Fruit fly (Drosophila melanogaster) whole organism, embryonic: ENCODE measurements around the gene Rtca.

Source experiments
- Atf6 ChIP-seq: fragments of 200-800 bp; sonication (Bioruptor generic); IDR thresholded peaks from 2 replicates; pipeline ENCODE4 v1.3.6; 2022; ENCODE audit warnings: missing biosample characterization, missing genetic modification characterization
- CG10267 ChIP-seq: fragments of 200-800 bp; sonication (Bioruptor generic); optimal IDR thresholded peaks from 2 replicates; lab custom pipeline; 2018; ENCODE audit warnings: missing biosample characterization, mild to moderate bottlenecking, missing genetic modification characterization, moderate library complexity
- CG11456 ChIP-seq: fragments of 200-800 bp; sonication (Bioruptor generic); IDR thresholded peaks from 3 replicates; pipeline ENCODE4 v1.3.6; 2022; ENCODE audit warnings: missing biosample characterization, missing genetic modification characterization
- CG12769 ChIP-seq: fragments of 200-800 bp; sonication (Bioruptor generic); optimal IDR thresholded peaks from 2 replicates; lab custom pipeline; 2019; ENCODE audit warnings: missing biosample characterization, mild to moderate bottlenecking, missing genetic modification characterization, moderate library complexity
- CG13287 ChIP-seq: fragments of 200-800 bp; sonication (Bioruptor generic); IDR thresholded peaks from 2 replicates; pipeline ENCODE4 v1.3.6; 2022; ENCODE audit warnings: missing biosample characterization, missing genetic modification characterization; ENCODE audit not compliant: partially characterized antibody
- CG13296 ChIP-seq: fragments of 200-800 bp; sonication (Bioruptor generic); optimal IDR thresholded peaks from 3 replicates; lab custom pipeline; 2018; ENCODE audit warnings: missing biosample characterization, mild to moderate bottlenecking, missing genetic modification characterization
- CG15601 ChIP-seq: fragments of 200-800 bp; sonication (Bioruptor generic); optimal IDR thresholded peaks from 3 replicates; lab custom pipeline; 2019; ENCODE audit warnings: missing biosample characterization, mild to moderate bottlenecking, missing genetic modification characterization, moderate library complexity
- CG1603 ChIP-seq: fragments of 200-800 bp; sonication (Bioruptor generic); optimal IDR thresholded peaks from 2 replicates; lab custom pipeline; 2019; ENCODE audit warnings: missing biosample characterization, mild to moderate bottlenecking, missing genetic modification characterization, moderate library complexity
- CG18764 ChIP-seq: fragments of 200-800 bp; sonication (Bioruptor generic); optimal IDR thresholded peaks from 3 replicates; lab custom pipeline; 2016; ENCODE audit warnings: missing biosample characterization, missing genetic modification characterization
- CG2116 ChIP-seq: fragments of 200-800 bp; sonication (Bioruptor generic); optimal IDR thresholded peaks from 3 replicates; lab custom pipeline; 2018; ENCODE audit warnings: missing biosample characterization, mild to moderate bottlenecking, missing genetic modification characterization
- CG2129 ChIP-seq: fragments of 200-800 bp; sonication (Bioruptor generic); IDR thresholded peaks from 2 replicates; pipeline ENCODE4 v1.3.6; 2022; ENCODE audit warnings: missing biosample characterization, missing genetic modification characterization; ENCODE audit not compliant: partially characterized antibody
- CG30020 ChIP-seq: fragments of 200-800 bp; optimal IDR thresholded peaks from 2 replicates; lab custom pipeline; 2019; ENCODE audit warnings: missing biosample characterization, mild to moderate bottlenecking, missing genetic modification characterization, moderate library complexity
- CG3281 ChIP-seq: fragments of 200-800 bp; sonication (Bioruptor generic); optimal IDR thresholded peaks from 3 replicates; lab custom pipeline; 2017; ENCODE audit warnings: missing biosample characterization, mild to moderate bottlenecking, missing genetic modification characterization
- CG3847 ChIP-seq: fragments of 200-800 bp; sonication (Bioruptor generic); IDR thresholded peaks from 2 replicates; pipeline ENCODE4 v1.3.6; 2022; ENCODE audit warnings: missing biosample characterization, missing genetic modification characterization
- CG4404 ChIP-seq: fragments of 200-800 bp; sonication (Bioruptor generic); IDR thresholded peaks from 2 replicates; pipeline ENCODE4 v1.3.6; 2022; ENCODE audit warnings: missing biosample characterization, missing genetic modification characterization
- CG4424 ChIP-seq: fragments of 200-800 bp; sonication (Bioruptor generic); optimal IDR thresholded peaks from 3 replicates; lab custom pipeline; 2016; ENCODE audit warnings: missing biosample characterization, missing genetic modification characterization
- CG4854 ChIP-seq: fragments of 200-800 bp; sonication (Bioruptor generic); optimal IDR thresholded peaks from 2 replicates; lab custom pipeline; 2016; ENCODE audit warnings: missing biosample characterization, missing genetic modification characterization, inconsistent platforms
- CG5245 ChIP-seq: fragments of 200-800 bp; sonication (Bioruptor generic); optimal IDR thresholded peaks from 3 replicates; lab custom pipeline; 2016; ENCODE audit warnings: missing biosample characterization, missing genetic modification characterization
- CG6689 ChIP-seq: fragments of 200-800 bp; sonication (Bioruptor generic); IDR thresholded peaks from 2 replicates; pipeline ENCODE4 v1.3.6; 2022; ENCODE audit warnings: missing biosample characterization, missing genetic modification characterization
- CG7556 ChIP-seq: fragments of 200-800 bp; sonication (Bioruptor generic); optimal IDR thresholded peaks from 2 replicates; lab custom pipeline; 2017; ENCODE audit warnings: missing biosample characterization, mild to moderate bottlenecking, missing genetic modification characterization
- CoRest ChIP-seq: fragments of 200-800 bp; sonication (Bioruptor generic); optimal IDR thresholded peaks from 3 replicates; lab custom pipeline; 2018; ENCODE audit warnings: missing biosample characterization, mild to moderate bottlenecking, missing genetic modification characterization, moderate library complexity
- D ChIP-seq, 2 experiments: fragments of 200-800 bp in 1 of 2; fragments of >200 bp in 1 of 2; sonication (Bioruptor generic) in 1 of 2; optimal IDR thresholded peaks; 2 replicates in 1 of 2; 3 replicates in 1 of 2; lab custom pipeline; 2017; ENCODE audit warnings: mild to moderate bottlenecking in 1 of 2, missing biosample characterization in 1 of 2, missing genetic modification characterization in 1 of 2, missing genetic modification reagents in 1 of 2
- Eip74EF ChIP-seq, 2 experiments: fragments of 200-800 bp in 1 of 2; fragments of >200 bp in 1 of 2; sonication (Bioruptor generic) in 1 of 2; optimal IDR thresholded peaks; 2 replicates each; lab custom pipeline; 2017 to 2019; ENCODE audit warnings: missing biosample characterization in 2 of 2, missing genetic modification characterization in 2 of 2, mild to moderate bottlenecking in 1 of 2, moderate library complexity in 1 of 2
- H2.0 ChIP-seq: fragments of 200-800 bp; sonication (Bioruptor generic); IDR thresholded peaks from 2 replicates; pipeline ENCODE4 v1.3.6; 2022; ENCODE audit warnings: missing biosample characterization, missing genetic modification characterization
- Hmr ChIP-seq: fragments of 200-800 bp; sonication (Bioruptor generic); optimal IDR thresholded peaks from 3 replicates; lab custom pipeline; 2017; ENCODE audit warnings: mild to moderate bottlenecking, missing biosample characterization, missing genetic modification reagents, missing genetic modification characterization
- Hr39 ChIP-seq: fragments of >200 bp; optimal IDR thresholded peaks from 2 replicates; lab custom pipeline; 2017
- PHDP ChIP-seq: fragments of 200-800 bp; sonication (Bioruptor generic); optimal IDR thresholded peaks from 3 replicates; lab custom pipeline; 2018; ENCODE audit warnings: missing biosample characterization, mild to moderate bottlenecking, missing genetic modification characterization, moderate library complexity
- Poxn ChIP-seq: fragments of 200-800 bp; sonication (Bioruptor generic); IDR thresholded peaks from 2 replicates; pipeline ENCODE4 v1.3.6; 2022; ENCODE audit warnings: missing biosample characterization, missing genetic modification characterization
- Ssrp ChIP-seq: fragments of 200-800 bp; sonication (Bioruptor generic); optimal IDR thresholded peaks from 2 replicates; lab custom pipeline; 2018; ENCODE audit warnings: missing biosample characterization, mild to moderate bottlenecking, missing genetic modification characterization, moderate library complexity
- ac ChIP-seq: fragments of 200-800 bp; sonication (Bioruptor generic); optimal IDR thresholded peaks from 3 replicates; lab custom pipeline; 2017; ENCODE audit warnings: missing biosample characterization, mild to moderate bottlenecking, missing genetic modification characterization
- crol ChIP-seq: fragments of 200-800 bp; sonication (Bioruptor generic); IDR thresholded peaks from 2 replicates; pipeline ENCODE4 v1.3.6; 2022; ENCODE audit warnings: missing biosample characterization, missing genetic modification characterization
- exex ChIP-seq: fragments of 200-800 bp; sonication (Bioruptor generic); optimal IDR thresholded peaks from 4 replicates; lab custom pipeline; 2018; ENCODE audit warnings: missing biosample characterization, mild to moderate bottlenecking, missing genetic modification characterization, moderate library complexity
- fd96Cb ChIP-seq: fragments of 200-800 bp; sonication (Bioruptor generic); optimal IDR thresholded peaks from 2 replicates; lab custom pipeline; 2018; ENCODE audit warnings: missing biosample characterization, mild to moderate bottlenecking, missing genetic modification characterization, moderate library complexity
- gem ChIP-seq: fragments of 200-800 bp; sonication (Bioruptor generic); optimal IDR thresholded peaks from 2 replicates; lab custom pipeline; 2019; ENCODE audit warnings: missing biosample characterization, mild to moderate bottlenecking, missing genetic modification characterization, moderate library complexity
- grau ChIP-seq: fragments of 200-800 bp; optimal IDR thresholded peaks from 3 replicates; lab custom pipeline; 2019; ENCODE audit warnings: missing biosample characterization, mild to moderate bottlenecking, missing genetic modification characterization, moderate library complexity
- h ChIP-seq: fragments of >200 bp; optimal IDR thresholded peaks from 2 replicates; lab custom pipeline; 2017
- jigr1 ChIP-seq: fragments of 200-800 bp; sonication (Bioruptor generic); IDR thresholded peaks from 3 replicates; pipeline ENCODE4 v1.3.6; 2022; ENCODE audit warnings: missing biosample characterization, missing genetic modification characterization
- lmd ChIP-seq: fragments of 200-800 bp; sonication (Bioruptor generic); IDR thresholded peaks from 2 replicates; pipeline ENCODE4 v1.3.6; 2022; ENCODE audit warnings: missing biosample characterization, missing genetic modification characterization
- luna ChIP-seq: fragments of 200-800 bp; sonication (Bioruptor generic); optimal IDR thresholded peaks from 2 replicates; lab custom pipeline; 2016; ENCODE audit warnings: missing biosample characterization, missing genetic modification characterization
- nom ChIP-seq: fragments of 200-800 bp; sonication (Bioruptor generic); optimal IDR thresholded peaks from 2 replicates; lab custom pipeline; 2017; ENCODE audit warnings: missing biosample characterization, missing genetic modification characterization, mild to moderate bottlenecking, moderate library complexity, missing genetic modification reagents
- org-1 ChIP-seq: fragments of 200-800 bp; sonication (Bioruptor generic); optimal IDR thresholded peaks from 2 replicates; lab custom pipeline; 2017; ENCODE audit warnings: missing biosample characterization, missing genetic modification characterization
- pho ChIP-seq: fragments of 200-800 bp; sonication (Bioruptor generic); optimal IDR thresholded peaks from 2 replicates; lab custom pipeline; 2016; ENCODE audit warnings: missing biosample characterization, missing genetic modification characterization
- pnt ChIP-seq: fragments of 200-800 bp; sonication (Bioruptor generic); optimal IDR thresholded peaks from 3 replicates; lab custom pipeline; 2016; ENCODE audit warnings: missing biosample characterization, missing genetic modification characterization
- prd ChIP-seq, 3 experiments: fragments of >200 bp in 2 of 3; fragments of 200-800 bp in 1 of 3; sonication (Bioruptor generic) in 1 of 3; optimal IDR thresholded peaks in 2 of 3; IDR thresholded peaks in 1 of 3; 2 replicates in 2 of 3; 3 replicates in 1 of 3; pipeline versions ENCODE4 v1.3.6 to Lab custom; 2017 to 2022; ENCODE audit warnings: missing biosample characterization in 1 of 3, missing genetic modification characterization in 1 of 3
- pum ChIP-seq: fragments of 200-800 bp; sonication (Bioruptor generic); optimal IDR thresholded peaks from 2 replicates; lab custom pipeline; 2016; ENCODE audit warnings: missing biosample characterization, missing genetic modification characterization
- trem ChIP-seq: fragments of 200-800 bp; optimal IDR thresholded peaks from 3 replicates; lab custom pipeline; 2019; ENCODE audit warnings: missing biosample characterization, mild to moderate bottlenecking, missing genetic modification characterization, moderate library complexity
- unpg ChIP-seq: fragments of 200-800 bp; sonication (Bioruptor generic); optimal IDR thresholded peaks from 3 replicates; lab custom pipeline; 2018; ENCODE audit warnings: missing biosample characterization, mild to moderate bottlenecking, missing genetic modification characterization, moderate library complexity
- vvl ChIP-seq: fragments of 200-800 bp; sonication (Bioruptor generic); IDR thresholded peaks from 2 replicates; pipeline ENCODE4 v1.3.6; 2022; ENCODE audit warnings: missing biosample characterization, missing genetic modification characterization
- yki ChIP-seq: fragments of >200 bp; optimal IDR thresholded peaks from 3 replicates; lab custom pipeline; 2018

Gene Rtca

DNA sequence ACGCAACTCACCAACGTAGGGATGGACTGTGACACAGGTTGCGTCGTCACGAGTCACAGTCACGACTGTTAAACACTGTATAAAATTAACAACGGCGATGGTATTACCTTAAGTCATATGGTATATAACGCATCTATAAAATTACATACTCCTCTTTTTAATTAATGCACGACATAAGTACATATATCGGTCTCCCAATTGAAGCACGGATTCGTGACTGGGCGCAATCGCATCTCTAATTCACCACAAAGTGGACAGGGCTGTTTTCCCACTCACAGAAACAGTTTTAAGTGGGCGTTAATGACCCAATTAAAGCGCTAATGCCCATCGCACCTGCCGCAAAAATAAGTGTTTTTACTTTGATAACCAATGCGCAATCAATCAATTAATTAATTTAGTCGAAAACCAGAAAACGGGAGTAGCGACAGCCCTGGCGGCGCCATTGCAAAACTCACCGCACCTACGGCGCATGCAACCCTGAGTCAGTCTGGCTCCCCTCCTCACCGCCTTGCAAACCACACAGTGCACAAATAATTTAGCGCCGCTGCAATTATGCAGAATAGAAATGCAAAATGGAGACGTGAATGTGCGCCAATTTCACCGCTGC lies 30.8 kb upstream of the Rtca start, which contains the start of gene CG4313 (continued):
- TF ChIP-seq Eip74EF (GFP tag; optimal IDR thresholded peaks at IDR 0.05; lab: Kevin White, UChicago) = no peak
- TF ChIP-seq fd96Cb (tag; lab: Kevin White, UChicago) = peak; percentile 62
- peak; percentile 62 for TF ChIP-seq CG4404
- peak; percentile 62 for TF ChIP-seq pho (GFP tag; lab: Kevin White, UChicago)
- TF ChIP-seq CG1603 (tag; lab: Kevin White, UChicago) = peak; percentile 80
- TF ChIP-seq CG2129 (GFP tag; lab: Robert Waterston, UW) = peak; percentile 88
- TF ChIP-seq unpg (GFP tag; lab: Kevin White, UChicago) = peak; percentile 57
- TF ChIP-seq pnt (GFP tag; lab: Kevin White, UChicago) = peak; percentile 57
- TF ChIP-seq CG10267 (tag; lab: Kevin White, UChicago) = peak; percentile 57
- TF ChIP-seq Ssrp = peak; percentile 53
- peak; percentile 67 for TF ChIP-seq pum (GFP tag; lab: Kevin White, UChicago)
- no peak for TF ChIP-seq exex (tag; lab: Kevin White, UChicago)
- no peak for TF ChIP-seq prd (optimal IDR thresholded peaks at IDR 0.05; lab: Kevin White, UChicago)
- TF ChIP-seq prd (GFP tag; IDR thresholded peaks at IDR 0.05; lab: Robert Waterston, UW) = peak; percentile 70
- peak; percentile 67 for TF ChIP-seq CG6689 (GFP tag; lab: Robert Waterston, UW)
- no peak for TF ChIP-seq Hr39 (lab: Kevin White, UChicago)
- no peak for TF ChIP-seq h (lab: Kevin White, UChicago)
- TF ChIP-seq gem (tag; lab: Kevin White, UChicago) = peak; percentile 74
- peak; percentile 75; the same call in 1 of the 2 replicates for TF ChIP-seq lmd (GFP tag; lab: Robert Waterston, UW)
- TF ChIP-seq CG4854 (GFP tag; lab: Kevin White, UChicago) = peak; percentile 39
- TF ChIP-seq CG5245 (GFP tag; lab: Kevin White, UChicago) = peak; percentile 58
- TF ChIP-seq CG13287 = peak; percentile 90
- peak; percentile 90 for TF ChIP-seq CG3281 (GFP tag; lab: Kevin White, UChicago)
- peak; percentile 96 for TF ChIP-seq CG2116 (GFP tag; lab: Kevin White, UChicago)
- TF ChIP-seq crol = no peak
- TF ChIP-seq nom (GFP tag; lab: Kevin White, UChicago) = no peak
- TF ChIP-seq CG4424 = peak; percentile 78
- TF ChIP-seq CG18764 (GFP tag; lab: Kevin White, UChicago) = peak; percentile 12
- peak; percentile 70 for TF ChIP-seq Hmr (GFP tag; lab: Kevin White, UChicago)
- TF ChIP-seq ac = no peak
- TF ChIP-seq CG12769 (tag; lab: Kevin White, UChicago) = peak; percentile 88
- TF ChIP-seq CG11456 = peak; percentile 67; the same call in 2 of the 3 replicates
- TF ChIP-seq CoRest (tag; lab: Kevin White, UChicago) = peak; percentile 76
- TF ChIP-seq Atf6 (GFP tag; lab: Robert Waterston, UW) = peak; percentile 55; the same call in 1 of the 2 replicates
- TF ChIP-seq trem (tag; lab: Kevin White, UChicago) = peak; percentile 92
- TF ChIP-seq PHDP (tag; lab: Kevin White, UChicago) = peak; percentile 52
- TF ChIP-seq CG3847 (GFP tag; lab: Robert Waterston, UW) = peak; percentile 84
- peak; percentile 49 for TF ChIP-seq CG15601 (tag; lab: Kevin White, UChicago)
- peak; percentile 75 for TF ChIP-seq grau (tag; lab: Kevin White, UChicago)
- peak; percentile 55 for TF ChIP-seq vvl (GFP tag; lab: Robert Waterston, UW)
- peak; percentile 62 for TF ChIP-seq CG13296 (GFP tag; lab: Kevin White, UChicago)
- TF ChIP-seq org-1 (GFP tag; lab: Kevin White, UChicago) = peak; percentile 58
- no peak for TF ChIP-seq D (optimal IDR thresholded peaks at IDR 0.05; lab: Kevin White, UChicago)
- peak; percentile 43 for TF ChIP-seq D (GFP tag; optimal IDR thresholded peaks at IDR 0.05; lab: Kevin White, UChicago)
- TF ChIP-seq H2.0 (GFP tag; lab: Robert Waterston, UW) = peak; percentile 42; the same call in 1 of the 2 replicates
- peak; percentile 44 for TF ChIP-seq luna (GFP tag; lab: Kevin White, UChicago)
- TF ChIP-seq yki (lab: Kevin White, UChicago) = no peak
- peak; percentile 67 for TF ChIP-seq CG30020 (tag; lab: Kevin White, UChicago)
- TF ChIP-seq jigr1 (GFP tag; lab: Robert Waterston, UW) = no peak
- no peak for TF ChIP-seq Poxn (GFP tag; lab: Robert Waterston, UW)
- TF ChIP-seq CG7556 (GFP tag; lab: Kevin White, UChicago) = peak; percentile 56
